Worm (Caenorhabditis elegans) whole organism, young adult: ENCODE data around the gene C14F11.7.
A peak's percentile ranks its signal among the peaks of the same experiment; 100 is the strongest.

Experiments
- B0035.1 ChIP-seq: sonication (generic microtip); optimal IDR thresholded peaks from 2 replicates; lab custom pipeline; 2016; ENCODE audit warnings: missing genetic modification characterization, mild to moderate bottlenecking, missing compliant biosample characterization, missing genotype, missing genetic modification reagents
- C06A6.2 ChIP-seq: fragments of 200-800 bp; sonication (Bioruptor generic); conservative IDR thresholded peaks from 2 replicates; pipeline ENCODE4 v1.3.6; 2022; ENCODE audit warnings: missing genetic modification characterization, missing compliant biosample characterization
- D2030.7 ChIP-seq: fragments of 200-800 bp; sonication (Bioruptor generic); IDR thresholded peaks from 2 replicates; pipeline ENCODE4 v1.3.6; 2022; ENCODE audit warnings: missing genetic modification reagents, missing genetic modification characterization, missing compliant biosample characterization
- F10E7.11 ChIP-seq: sonication (generic microtip); optimal IDR thresholded peaks from 2 replicates; lab custom pipeline; 2017; ENCODE audit warnings: mild to moderate bottlenecking, missing genetic modification characterization, moderate library complexity, missing compliant biosample characterization
- F39B2.1 ChIP-seq: fragments of 200-800 bp; sonication (Bioruptor generic); IDR thresholded peaks from 2 replicates; pipeline ENCODE4 v1.3.6; 2022; ENCODE audit warnings: missing genetic modification reagents, missing genetic modification characterization, missing compliant biosample characterization
- K12H6.12 ChIP-seq: fragments of 200-800 bp; sonication (Bioruptor generic); optimal IDR thresholded peaks from 2 replicates; lab custom pipeline; 2018; ENCODE audit warnings: mild to moderate bottlenecking, missing genetic modification characterization, missing compliant biosample characterization
- T07F8.4 ChIP-seq: sonication (generic microtip); optimal IDR thresholded peaks from 2 replicates; lab custom pipeline; 2016; ENCODE audit warnings: mild to moderate bottlenecking, missing genetic modification characterization, moderate library complexity, missing compliant biosample characterization
- T26A5.8 ChIP-seq: sonication (generic microtip); optimal IDR thresholded peaks from 2 replicates; lab custom pipeline; 2016; ENCODE audit warnings: missing genetic modification characterization, missing compliant biosample characterization
- Y53G8AR.9 ChIP-seq: fragments of 200-800 bp; sonication (Bioruptor generic); conservative IDR thresholded peaks from 2 replicates; pipeline ENCODE4 v1.3.6; 2022; ENCODE audit warnings: missing genetic modification reagents, missing genetic modification characterization, missing compliant biosample characterization
- Y56A3A.18 ChIP-seq: fragments of 200-800 bp; sonication (Bioruptor generic); IDR thresholded peaks from 2 replicates; pipeline ENCODE4 v1.3.6; 2022; ENCODE audit warnings: missing genetic modification reagents, missing genetic modification characterization, missing compliant biosample characterization
- Y79H2A.3 ChIP-seq: fragments of 200-800 bp; sonication (Bioruptor generic); conservative IDR thresholded peaks from 2 replicates; pipeline ENCODE4 v1.3.6; 2022; ENCODE audit warnings: missing genetic modification reagents, missing genetic modification characterization, missing compliant biosample characterization
- Y95B8A.8 ChIP-seq: fragments of 200-800 bp; sonication (Bioruptor generic); IDR thresholded peaks from 2 replicates; pipeline ENCODE4 v1.3.6; 2022; ENCODE audit warnings: missing genetic modification reagents, missing genetic modification characterization, missing compliant biosample characterization
- ZK185.1 ChIP-seq: sonication (generic microtip); optimal IDR thresholded peaks from 2 replicates; lab custom pipeline; 2016; ENCODE audit warnings: mild to moderate bottlenecking, missing genetic modification characterization, missing compliant biosample characterization; ENCODE audit not compliant: poor library complexity, severe bottlenecking
- attf-5 ChIP-seq: fragments of 200-800 bp; sonication (Bioruptor generic); optimal IDR thresholded peaks from 2 replicates; lab custom pipeline; 2018; ENCODE audit warnings: mild to moderate bottlenecking, missing genetic modification characterization, missing compliant biosample characterization
- cebp-1 ChIP-seq, 2 experiments: fragments of 200-800 bp in 1 of 2; sonication (Bioruptor generic) in 1 of 2; sonication (generic microtip) in 1 of 2; IDR thresholded peaks in 1 of 2; optimal IDR thresholded peaks in 1 of 2; 2 replicates each; pipeline versions ENCODE4 v1.3.6 to Lab custom; 2017 to 2022; ENCODE audit warnings: missing compliant biosample characterization in 2 of 2, missing genetic modification characterization in 2 of 2, mild to moderate bottlenecking in 1 of 2, missing genetic modification reagents in 1 of 2, moderate library complexity in 1 of 2
- chd-7 ChIP-seq: sonication (generic microtip); optimal IDR thresholded peaks from 2 replicates; lab custom pipeline; 2016; ENCODE audit warnings: mild to moderate bottlenecking, missing genetic modification characterization, moderate library complexity, missing compliant biosample characterization
- dox-1 ChIP-seq: fragments of 200-800 bp; sonication (Bioruptor generic); IDR thresholded peaks from 2 replicates; pipeline ENCODE4 v1.3.6; 2022; ENCODE audit warnings: missing genetic modification reagents, missing genetic modification characterization, missing compliant biosample characterization
- egl-44 ChIP-seq: fragments of 200-800 bp; sonication (Bioruptor generic); IDR thresholded peaks from 2 replicates; pipeline ENCODE4 v1.3.6; 2022; ENCODE audit warnings: missing genetic modification reagents, missing genetic modification characterization, missing compliant biosample characterization
- ekl-4 ChIP-seq: fragments of 200-800 bp; sonication (Bioruptor generic); IDR thresholded peaks from 2 replicates; pipeline ENCODE4 v1.3.6; 2022; ENCODE audit warnings: missing genetic modification reagents, missing genetic modification characterization, missing compliant biosample characterization
- ets-4 ChIP-seq: fragments of 200-800 bp; sonication (Bioruptor generic); optimal IDR thresholded peaks from 2 replicates; lab custom pipeline; 2018; ENCODE audit warnings: mild to moderate bottlenecking, missing genetic modification characterization, missing compliant biosample characterization
- fkh-3 ChIP-seq: sonication (generic microtip); optimal IDR thresholded peaks from 2 replicates; lab custom pipeline; 2016; ENCODE audit warnings: mild to moderate bottlenecking, missing genetic modification characterization, missing compliant biosample characterization
- him-1 ChIP-seq: sonication (generic microtip); optimal IDR thresholded peaks from 2 replicates; lab custom pipeline; 2016; ENCODE audit warnings: missing genotype, missing genetic modification reagents, missing genetic modification characterization, missing compliant biosample characterization
- hmg-1.2 ChIP-seq: fragments of 200-800 bp; sonication (Bioruptor generic); IDR thresholded peaks from 2 replicates; pipeline ENCODE4 v1.3.6; 2022; ENCODE audit warnings: missing genetic modification reagents, missing genetic modification characterization, missing compliant biosample characterization
- hsf-1 ChIP-seq: fragments of 200-800 bp; sonication (Bioruptor generic); IDR thresholded peaks from 2 replicates; pipeline ENCODE4 v1.3.6; 2022; ENCODE audit warnings: missing genetic modification reagents, missing genetic modification characterization, missing compliant biosample characterization
- lin-35 ChIP-seq, 3 experiments: fragments of 150-350 bp in 2 of 3; sonication (generic microtip) in 1 of 3; optimal IDR thresholded peaks; 2 replicates each; lab custom pipeline; 2014 to 2018; ENCODE audit warnings: missing biosample characterization in 3 of 3, missing genetic modification characterization in 3 of 3, missing genetic modification reagents in 3 of 3
- lin-40 ChIP-seq: sonication (generic microtip); optimal IDR thresholded peaks from 2 replicates; lab custom pipeline; 2016; ENCODE audit warnings: missing genetic modification characterization, mild to moderate bottlenecking, missing compliant biosample characterization, missing genotype, missing genetic modification reagents
- lir-1 ChIP-seq: fragments of 200-800 bp; sonication (Bioruptor generic); conservative IDR thresholded peaks from 2 replicates; pipeline ENCODE4 v1.3.6; 2022; ENCODE audit warnings: missing genetic modification reagents, missing genetic modification characterization, missing compliant biosample characterization
- lsy-27 ChIP-seq: sonication (generic microtip); optimal IDR thresholded peaks from 2 replicates; lab custom pipeline; 2017; ENCODE audit warnings: missing genetic modification characterization, mild to moderate bottlenecking, missing compliant biosample characterization, antibody characterized with exemption, missing genotype, borderline replicate concordance; ENCODE audit not compliant: insufficient read depth
- madf-10 ChIP-seq: sonication (generic microtip); optimal IDR thresholded peaks from 2 replicates; lab custom pipeline; 2016; ENCODE audit warnings: mild to moderate bottlenecking, missing genetic modification characterization, missing compliant biosample characterization
- madf-6 ChIP-seq: fragments of 200-800 bp; sonication (Bioruptor generic); IDR thresholded peaks from 2 replicates; pipeline ENCODE4 v1.3.6; 2022; ENCODE audit warnings: missing genetic modification reagents, missing genetic modification characterization, missing compliant biosample characterization
- mcd-1 ChIP-seq: fragments of 200-800 bp; sonication (Bioruptor generic); IDR thresholded peaks from 2 replicates; pipeline ENCODE4 v1.3.6; 2022; ENCODE audit warnings: missing genetic modification reagents, missing genetic modification characterization, missing compliant biosample characterization
- mel-28 ChIP-seq: sonication (generic microtip); optimal IDR thresholded peaks from 2 replicates; lab custom pipeline; 2016; ENCODE audit warnings: borderline replicate concordance, mild to moderate bottlenecking, missing genetic modification characterization, missing compliant biosample characterization
- mxl-1 ChIP-seq: sonication (generic microtip); optimal IDR thresholded peaks from 2 replicates; lab custom pipeline; 2016; ENCODE audit warnings: missing genetic modification characterization, missing compliant biosample characterization
- pha-4 ChIP-seq: fragments of 150-350 bp; sonication (generic microtip); optimal IDR thresholded peaks from 2 replicates; lab custom pipeline; 2014; ENCODE audit warnings: missing biosample characterization, missing genetic modification reagents, missing genetic modification characterization
- repo-1 ChIP-seq: sonication (generic microtip); optimal IDR thresholded peaks from 2 replicates; lab custom pipeline; 2017; ENCODE audit warnings: mild to moderate bottlenecking, missing genetic modification characterization, missing compliant biosample characterization
- rpc-1 ChIP-seq, 2 experiments: fragments of 150-350 bp in 1 of 2; sonication (generic microtip) in 1 of 2; optimal IDR thresholded peaks; 2 replicates each; lab custom pipeline; 2014 to 2018; ENCODE audit warnings: missing biosample characterization in 1 of 2, missing genetic modification characterization in 1 of 2, missing genetic modification reagents in 1 of 2, missing genotype in 1 of 2
- snpc-1.3 ChIP-seq: sonication (generic microtip); optimal IDR thresholded peaks from 2 replicates; lab custom pipeline; 2017; ENCODE audit warnings: missing genetic modification characterization, mild to moderate bottlenecking, missing compliant biosample characterization, antibody characterized with exemption, moderate library complexity, missing genotype, missing genetic modification reagents; ENCODE audit not compliant: insufficient read depth
- somi-1 ChIP-seq: fragments of 200-800 bp; sonication (Bioruptor generic); optimal IDR thresholded peaks from 2 replicates; lab custom pipeline; 2018; ENCODE audit warnings: mild to moderate bottlenecking, missing genetic modification characterization, missing compliant biosample characterization
- sptf-2 ChIP-seq: fragments of 200-800 bp; sonication (Bioruptor generic); optimal IDR thresholded peaks from 2 replicates; lab custom pipeline; 2018; ENCODE audit warnings: mild to moderate bottlenecking, missing genetic modification characterization, missing compliant biosample characterization
- tbx-9 ChIP-seq: sonication (generic microtip); optimal IDR thresholded peaks from 2 replicates; lab custom pipeline; 2016; ENCODE audit warnings: borderline replicate concordance, missing genetic modification characterization, inconsistent platforms, missing compliant biosample characterization
- tlf-1 ChIP-seq: fragments of 200-800 bp; sonication (Bioruptor generic); optimal IDR thresholded peaks from 2 replicates; lab custom pipeline; 2018; ENCODE audit warnings: mild to moderate bottlenecking, missing genetic modification characterization, missing compliant biosample characterization
- unc-62 ChIP-seq: fragments of 150-350 bp; optimal IDR thresholded peaks from 2 replicates; lab custom pipeline; 2014; ENCODE audit warnings: missing biosample characterization, missing genetic modification reagents, missing genetic modification characterization
- zim-3 ChIP-seq: sonication (generic microtip); optimal IDR thresholded peaks from 2 replicates; lab custom pipeline; 2017; ENCODE audit warnings: mild to moderate bottlenecking, missing genetic modification characterization, moderate library complexity, missing compliant biosample characterization
- ztf-28 ChIP-seq: fragments of 200-800 bp; sonication (Bioruptor generic); IDR thresholded peaks from 2 replicates; pipeline ENCODE4 v1.3.6; 2022; ENCODE audit warnings: missing genetic modification reagents, missing genetic modification characterization, missing compliant biosample characterization
- ztf-3 ChIP-seq: fragments of 200-800 bp; sonication (Bioruptor generic); optimal IDR thresholded peaks from 2 replicates; lab custom pipeline; 2018; ENCODE audit warnings: mild to moderate bottlenecking, missing genetic modification characterization, missing compliant biosample characterization

C14F11.7 gene

DNA sequence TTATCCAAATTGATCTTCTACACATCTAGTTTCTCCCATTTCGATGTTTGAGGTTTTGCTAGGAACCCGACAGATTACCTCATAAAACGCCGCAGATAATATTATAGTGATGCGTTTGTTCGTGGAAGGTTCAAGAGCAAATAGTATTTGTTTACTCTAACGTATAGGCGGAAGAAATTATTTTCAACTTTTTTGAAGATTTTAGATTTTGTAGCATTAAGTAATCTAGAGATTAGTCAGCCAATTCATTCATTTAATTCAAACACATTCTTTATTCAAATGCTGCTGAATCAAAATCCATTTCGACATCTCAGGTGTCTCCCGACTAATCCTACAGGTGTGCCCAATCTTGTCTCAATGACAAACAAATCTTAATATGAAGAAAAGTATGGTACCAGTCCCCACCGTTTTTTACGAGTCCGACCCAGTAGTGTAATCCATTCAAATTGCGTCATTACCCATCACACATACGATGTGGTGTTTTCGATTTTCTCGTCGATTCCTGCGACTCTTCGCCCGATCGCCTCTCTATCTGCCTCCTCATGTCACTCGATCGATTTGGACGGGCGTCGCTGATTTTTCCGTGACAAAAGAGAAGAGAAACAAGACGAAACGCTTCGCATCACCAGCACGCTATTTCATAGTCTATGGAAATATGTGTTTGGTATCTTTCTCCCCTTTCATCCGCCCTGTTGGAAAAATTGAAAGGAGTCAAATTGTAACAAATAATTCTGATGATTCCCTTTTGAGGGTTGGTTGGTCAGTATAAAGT, 45.7 kb upstream of the C14F11.7 start (continued):
- TF ChIP-seq rpc-1 (optimal IDR thresholded peaks at IDR 0.05; lab: Kevin White, UChicago), result no peak
- TF ChIP-seq rpc-1 (tag; optimal IDR thresholded peaks at IDR 0.05; lab: Kevin White, UChicago), result no peak
- peak; percentile 19 for TF ChIP-seq hmg-1.2 (GFP tag; lab: Robert Waterston, UW)
- peak in 1 of 3 experiments; percentile 32 for TF ChIP-seq lin-35 (GFP tag; optimal IDR thresholded peaks at IDR 0.05; lab: Kevin White, UChicago)
- peak; percentile 38 for TF ChIP-seq somi-1 (GFP tag; lab: Kevin White, UChicago)
- TF ChIP-seq dox-1, result peak; percentile 11; the same call in 1 of the 2 replicates
- peak; percentile 46; the same call in 1 of the 2 replicates for TF ChIP-seq hsf-1
- peak; percentile 55 for TF ChIP-seq ztf-3 (GFP tag; lab: Kevin White, UChicago)
- TF ChIP-seq repo-1, result peak; percentile 75
- peak; percentile 40 for TF ChIP-seq ZK185.1 (tag; lab: Kevin White, UChicago)
- peak; percentile 32 for TF ChIP-seq F10E7.11
- no peak for TF ChIP-seq snpc-1.3 (tag; lab: Kevin White, UChicago)
- peak; percentile 10 for TF ChIP-seq K12H6.12 (tag; lab: Kevin White, UChicago)
- peak; percentile 69; the same call in 1 of the 2 replicates for TF ChIP-seq Y56A3A.18 (GFP tag; lab: Robert Waterston, UW)
- peak; percentile 62; the same call in 1 of the 2 replicates for TF ChIP-seq egl-44
- TF ChIP-seq unc-62 (GFP tag; lab: Kevin White, UChicago), result peak; percentile 1
- TF ChIP-seq tlf-1 (GFP tag; lab: Kevin White, UChicago), result peak; percentile 8
- no peak for TF ChIP-seq sptf-2 (GFP tag; lab: Kevin White, UChicago)
- no peak for TF ChIP-seq F39B2.1 (GFP tag; lab: Robert Waterston, UW)
- TF ChIP-seq zim-3 (tag; lab: Kevin White, UChicago), result peak; percentile 10
- TF ChIP-seq mcd-1 (GFP tag; lab: Robert Waterston, UW), result peak; percentile 38
- no peak for TF ChIP-seq B0035.1
- peak; percentile 42; the same call in 1 of the 2 replicates for TF ChIP-seq madf-6
- peak; percentile 69 for TF ChIP-seq ekl-4 (GFP tag; lab: Robert Waterston, UW)
- TF ChIP-seq ets-4 (GFP tag; lab: Kevin White, UChicago), result peak; percentile 20
- TF ChIP-seq cebp-1 (GFP tag; IDR thresholded peaks at IDR 0.05; lab: Robert Waterston, UW), result peak; percentile 34; the same call in 1 of the 2 replicates
- peak; percentile 69 for TF ChIP-seq cebp-1 (tag; optimal IDR thresholded peaks at IDR 0.05; lab: Kevin White, UChicago)
- TF ChIP-seq ztf-28 (GFP tag; lab: Robert Waterston, UW), result no peak
- no peak for TF ChIP-seq D2030.7 (GFP tag; lab: Robert Waterston, UW)
- TF ChIP-seq C06A6.2 (GFP tag; lab: Robert Waterston, UW), result peak; percentile 47
- no peak for TF ChIP-seq him-1 (tag; lab: Kevin White, UChicago)
- peak; percentile 26 for TF ChIP-seq chd-7 (tag; lab: Kevin White, UChicago)
- peak; percentile 9 for TF ChIP-seq fkh-3
- no peak for TF ChIP-seq tbx-9
- TF ChIP-seq lin-40 (tag; lab: Kevin White, UChicago), result peak; percentile 36
- TF ChIP-seq Y79H2A.3 (GFP tag; lab: Robert Waterston, UW), result peak; percentile 46; the same call in 1 of the 2 replicates
- peak; percentile 85 for TF ChIP-seq Y53G8AR.9 (GFP tag; lab: Robert Waterston, UW)
- peak; percentile 67 for TF ChIP-seq mel-28
- TF ChIP-seq T07F8.4 (tag; lab: Kevin White, UChicago), result no peak
- no peak for TF ChIP-seq mxl-1 (tag; lab: Kevin White, UChicago)
- TF ChIP-seq madf-10 (tag; lab: Kevin White, UChicago), result no peak
- TF ChIP-seq lir-1, result no peak
- TF ChIP-seq lsy-27 (tag; lab: Kevin White, UChicago), result no peak
- TF ChIP-seq pha-4 (tag; lab: Kevin White, UChicago), result peak; percentile 28
- peak; percentile 27 for TF ChIP-seq attf-5 (GFP tag; lab: Kevin White, UChicago)
- TF ChIP-seq Y95B8A.8 (GFP tag; lab: Robert Waterston, UW), result peak; percentile 87
- TF ChIP-seq T26A5.8 (tag; lab: Kevin White, UChicago), result no peak
